Worm (Caenorhabditis elegans): ENCODE data around the gene mrpl-11.

mrpl-11 gene

DNA sequence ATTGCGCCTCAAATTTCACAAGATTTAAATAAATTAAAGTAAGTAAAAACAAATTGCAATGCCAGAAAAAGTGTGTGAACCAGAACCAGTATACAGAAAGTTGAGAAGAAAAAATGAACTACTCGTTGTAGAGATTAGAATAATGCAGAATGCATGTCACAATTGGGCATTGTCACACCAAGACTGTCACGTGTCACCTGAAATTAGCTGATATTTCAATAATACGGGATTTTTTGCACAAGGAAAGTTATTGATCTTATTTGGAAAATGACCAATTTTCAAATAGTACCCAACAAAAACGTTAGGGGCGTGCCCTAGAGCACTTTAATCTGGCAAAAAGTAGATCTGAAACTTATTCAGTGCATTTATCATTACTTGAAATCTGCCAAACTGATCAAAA is 24.5 kb downstream of the mrpl-11 start:
- no peak for TF ChIP-seq ztf-4 (tag; optimal IDR thresholded peaks at IDR 0.05)
- no peak for TF ChIP-seq gmeb-1 (tag; optimal IDR thresholded peaks at IDR 0.05)
- TF ChIP-seq mdl-1 (tag; optimal IDR thresholded peaks at IDR 0.05), result no peak
- TF ChIP-seq nhr-11 (tag; optimal IDR thresholded peaks at IDR 0.05), result no peak
- TF ChIP-seq sma-3 (GFP tag; optimal IDR thresholded peaks at IDR 0.05), result no peak
- TF ChIP-seq elt-1 (tag; optimal IDR thresholded peaks at IDR 0.05), result no peak
- no peak for TF ChIP-seq fos-1 (tag; optimal IDR thresholded peaks at IDR 0.05)
- TF ChIP-seq crh-2 (tag; optimal IDR thresholded peaks at IDR 0.05), result no peak
- no peak for TF ChIP-seq peb-1 (tag; optimal IDR thresholded peaks at IDR 0.05)
- no peak for TF ChIP-seq ceh-16 (tag; optimal IDR thresholded peaks at IDR 0.05)
- TF ChIP-seq ztf-11 (tag; optimal IDR thresholded peaks at IDR 0.05), result no peak
- TF ChIP-seq sma-9 (GFP tag; optimal IDR thresholded peaks at IDR 0.05), result no peak
- no peak for TF ChIP-seq sma-9 (tag; optimal IDR thresholded peaks at IDR 0.05)
- TF ChIP-seq mab-5 (tag; optimal IDR thresholded peaks at IDR 0.05), result no peak
- TF ChIP-seq alr-1 (tag; optimal IDR thresholded peaks at IDR 0.05), result no peak
- no peak for TF ChIP-seq C34F6.9 (tag; optimal IDR thresholded peaks at IDR 0.05)
- TF ChIP-seq lin-13 (GFP tag; optimal IDR thresholded peaks at IDR 0.05), result no peak

DNA sequence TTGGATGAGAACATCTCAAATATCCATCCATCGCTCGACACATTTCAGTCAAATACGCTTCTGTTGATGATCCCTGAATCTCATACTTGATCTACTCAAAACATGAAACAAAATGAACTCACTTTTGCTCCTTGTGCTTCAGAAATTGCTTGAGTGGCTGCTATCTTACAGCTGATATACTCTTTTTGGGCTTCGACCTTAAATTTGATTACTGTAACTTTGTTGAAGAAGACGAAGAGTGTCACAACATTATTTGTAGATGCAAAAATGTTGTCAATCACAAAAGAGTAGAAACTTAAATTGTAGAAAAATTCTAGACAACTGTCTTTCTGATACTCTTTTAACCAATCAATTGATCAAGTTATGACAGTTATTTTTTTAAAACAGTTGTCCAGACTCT is 25.1 kb downstream of the mrpl-11 start:
- TF ChIP-seq elt-1 (tag; optimal IDR thresholded peaks at IDR 0.05) (no peak), Y55F3AM.14 (GFP tag; optimal IDR thresholded peaks at IDR 0.05) (no peak), nhr-129 (tag; optimal IDR thresholded peaks at IDR 0.05) (no peak), dmd-4 (tag; optimal IDR thresholded peaks at IDR 0.05) (no peak), nhr-6 (tag; optimal IDR thresholded peaks at IDR 0.05) (no peak), snpc-4 (tag; optimal IDR thresholded peaks at IDR 0.05) (no peak), F13H6.1 (tag; optimal IDR thresholded peaks at IDR 0.05) (no peak), blmp-1 (tag; optimal IDR thresholded peaks at IDR 0.05; ENCODE audit: insufficient read depth) (no peak), ceh-82 (tag; optimal IDR thresholded peaks at IDR 0.05) (no peak), ztf-11 (tag; optimal IDR thresholded peaks at IDR 0.05) (no peak), ceh-16 (tag; optimal IDR thresholded peaks at IDR 0.05) (no peak), nhr-11 (tag; optimal IDR thresholded peaks at IDR 0.05) (no peak), unc-62 (GFP tag; optimal IDR thresholded peaks at IDR 0.05) (no peak)

- TF ChIP-seq lsy-2 (tag; optimal IDR thresholded peaks at IDR 0.05) (no peak), aly-2 (tag; optimal IDR thresholded peaks at IDR 0.05) (no peak), F13H6.1 (tag; optimal IDR thresholded peaks at IDR 0.05) (no peak), R02D3.7 (tag; optimal IDR thresholded peaks at IDR 0.05) (no peak)
Observed at ce11 chrIII:8743796-8744404, 26.5 kb downstream of the mrpl-11 start, which contains the start of gene ZK370.6. ZK370.6 (minus strand) TSS chrIII:8743846.

ce11 chrIII:8744765-8745164 is 27.3 kb downstream of the mrpl-11 start:
- TF ChIP-seq peb-1 (tag; optimal IDR thresholded peaks at IDR 0.05) (no peak), unc-62 (GFP tag; optimal IDR thresholded peaks at IDR 0.05) (no peak), lsy-2 (tag; optimal IDR thresholded peaks at IDR 0.05) (no peak), F13H6.1 (tag; optimal IDR thresholded peaks at IDR 0.05) (no peak), dmd-4 (tag; optimal IDR thresholded peaks at IDR 0.05) (no peak), zag-1 (tag; optimal IDR thresholded peaks at IDR 0.05) (no peak), R02D3.7 (tag; optimal IDR thresholded peaks at IDR 0.05) (no peak)

ce11 chrIII:8745214-8745613 is 27.8 kb downstream of the mrpl-11 start:
- no peak for TF ChIP-seq crh-2 (tag; optimal IDR thresholded peaks at IDR 0.05)
- no peak for TF ChIP-seq nhr-21 (tag; optimal IDR thresholded peaks at IDR 0.05)
- no peak for TF ChIP-seq ZK546.5 (tag; optimal IDR thresholded peaks at IDR 0.05)
- TF ChIP-seq nhr-6 (tag; optimal IDR thresholded peaks at IDR 0.05), result no peak
- no peak for TF ChIP-seq nhr-237 (tag; optimal IDR thresholded peaks at IDR 0.05)
- no peak for TF ChIP-seq lin-13 (GFP tag; optimal IDR thresholded peaks at IDR 0.05)
- TF ChIP-seq unc-62 (GFP tag; optimal IDR thresholded peaks at IDR 0.05), result no peak
- TF ChIP-seq elt-3 (tag; optimal IDR thresholded peaks at IDR 0.05), result no peak
- TF ChIP-seq lin-39 (tag; optimal IDR thresholded peaks at IDR 0.05), result no peak
- TF ChIP-seq nhr-77 (tag; optimal IDR thresholded peaks at IDR 0.05), result no peak
- TF ChIP-seq F13H6.1 (tag; optimal IDR thresholded peaks at IDR 0.05), result no peak
- TF ChIP-seq egl-27 (tag; optimal IDR thresholded peaks at IDR 0.05), result no peak
- no peak for TF ChIP-seq peb-1 (tag; optimal IDR thresholded peaks at IDR 0.05)
- no peak for TF ChIP-seq unc-39 (tag; optimal IDR thresholded peaks at IDR 0.05)
- TF ChIP-seq snpc-4 (tag; optimal IDR thresholded peaks at IDR 0.05), result no peak
- TF ChIP-seq ztf-11 (tag; optimal IDR thresholded peaks at IDR 0.05), result no peak
- no peak for TF ChIP-seq zag-1 (tag; optimal IDR thresholded peaks at IDR 0.05)
- TF ChIP-seq nhr-129 (tag; optimal IDR thresholded peaks at IDR 0.05), result no peak
- TF ChIP-seq mab-5 (tag; optimal IDR thresholded peaks at IDR 0.05), result no peak

Measured in whole organism, L2 larva.